Fruit fly (Drosophila melanogaster) whole organism, pupa: ENCODE measurements around the gene Nrg.

Source experiments
- CG10348 ChIP-seq: fragments of 200-800 bp; sonication (Bioruptor generic); IDR thresholded peaks from 2 replicates; pipeline ENCODE4 v1.3.6; 2022; ENCODE audit warnings: missing biosample characterization, missing genetic modification characterization
- CG32121 ChIP-seq: fragments of 200-800 bp; sonication (Bioruptor generic); IDR thresholded peaks from 2 replicates; pipeline ENCODE4 v1.3.6; 2022; ENCODE audit warnings: missing biosample characterization, missing genetic modification characterization
- CG34367 ChIP-seq: fragments of 200-800 bp; sonication (Bioruptor generic); optimal IDR thresholded peaks from 2 replicates; lab custom pipeline; 2018; ENCODE audit warnings: missing biosample characterization, mild to moderate bottlenecking, missing genetic modification characterization
- CG8159 ChIP-seq: fragments of 200-800 bp; sonication (Bioruptor generic); optimal IDR thresholded peaks from 3 replicates; lab custom pipeline; 2018; ENCODE audit warnings: missing biosample characterization, mild to moderate bottlenecking, missing genetic modification characterization, moderate library complexity
- CG8301 ChIP-seq: fragments of 200-800 bp; sonication (Bioruptor generic); optimal IDR thresholded peaks from 2 replicates; lab custom pipeline; 2018; ENCODE audit warnings: missing biosample characterization, mild to moderate bottlenecking, missing genetic modification characterization
- Ets98B ChIP-seq: fragments of 200-800 bp; sonication (Bioruptor generic); IDR thresholded peaks from 2 replicates; pipeline ENCODE4 v1.3.6; 2022; ENCODE audit warnings: missing biosample characterization, missing genetic modification characterization
- Pif1B ChIP-seq: fragments of 200-800 bp; sonication (Bioruptor generic); optimal IDR thresholded peaks from 3 replicates; lab custom pipeline; 2016; ENCODE audit warnings: missing biosample characterization, missing genetic modification characterization
- rn ChIP-seq: fragments of 200-800 bp; sonication (Bioruptor generic); IDR thresholded peaks from 2 replicates; pipeline ENCODE4 v1.3.6; 2022; ENCODE audit warnings: missing biosample characterization, missing genetic modification characterization

DNA sequence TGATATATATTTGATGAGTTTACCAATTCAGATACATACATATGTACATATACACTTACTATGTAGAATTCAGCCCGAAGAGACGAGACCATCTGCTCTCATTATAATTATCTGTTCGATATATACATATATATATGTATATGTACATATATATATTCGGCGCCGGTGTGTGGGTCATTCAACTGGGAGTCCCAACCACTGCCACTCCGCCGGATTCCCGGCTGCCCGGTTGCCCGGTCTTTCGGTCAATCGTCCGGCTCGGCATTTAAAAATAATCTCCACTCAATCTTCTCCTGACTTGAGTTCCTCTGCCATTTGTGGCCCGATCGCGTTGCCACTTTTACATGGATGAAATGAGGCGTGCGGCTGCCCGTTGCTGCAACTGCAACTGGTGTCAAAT, 59.5 kb downstream of the Nrg start:
- TF ChIP-seq CG10348 (GFP tag; lab: Robert Waterston, UW), result no peak
- TF ChIP-seq CG32121 (GFP tag; lab: Robert Waterston, UW), result no peak
- no peak for TF ChIP-seq CG8159 (tag; lab: Kevin White, UChicago)
- no peak for TF ChIP-seq Ets98B
- TF ChIP-seq Pif1B, result no peak
- no peak for TF ChIP-seq CG34367
- no peak for TF ChIP-seq rn (GFP tag; lab: Robert Waterston, UW)
- no peak for TF ChIP-seq CG8301 (tag; lab: Kevin White, UChicago)
